Fruit fly (Drosophila melanogaster) whole organism, embryonic: ENCODE data around the gene CG32488.
A peak's percentile ranks its signal among the peaks of the same experiment; 100 is the strongest.

Experiments used
- Ada2b ChIP-seq: fragments of 200-800 bp; sonication (Bioruptor generic); IDR thresholded peaks from 2 replicates; pipeline ENCODE4 v1.3.6; 2022; ENCODE audit warnings: missing biosample characterization, missing genetic modification characterization
- CG10209 ChIP-seq: fragments of 200-800 bp; sonication (Bioruptor generic); optimal IDR thresholded peaks from 3 replicates; lab custom pipeline; 2017; ENCODE audit warnings: missing biosample characterization, mild to moderate bottlenecking, missing genetic modification characterization, missing genetic modification reagents
- CG11504 ChIP-seq: fragments of 200-800 bp; sonication (Bioruptor generic); optimal IDR thresholded peaks from 3 replicates; lab custom pipeline; 2019; ENCODE audit warnings: missing biosample characterization, mild to moderate bottlenecking, missing genetic modification characterization, moderate library complexity
- CG12744 ChIP-seq: fragments of 200-800 bp; sonication (Bioruptor generic); optimal IDR thresholded peaks from 2 replicates; lab custom pipeline; 2016; ENCODE audit warnings: missing biosample characterization, missing genetic modification characterization
- CG13894 ChIP-seq: fragments of 200-800 bp; sonication (Bioruptor generic); optimal IDR thresholded peaks from 3 replicates; lab custom pipeline; 2018; ENCODE audit warnings: missing biosample characterization, mild to moderate bottlenecking, missing genetic modification characterization, moderate library complexity
- CG14050 ChIP-seq: fragments of 200-800 bp; sonication (Bioruptor generic); IDR thresholded peaks from 3 replicates; pipeline ENCODE4 v1.3.6; 2022; ENCODE audit warnings: missing biosample characterization, missing genetic modification characterization
- CG14710 ChIP-seq: fragments of 200-800 bp; sonication (Bioruptor generic); optimal IDR thresholded peaks from 3 replicates; lab custom pipeline; 2019; ENCODE audit warnings: missing biosample characterization, mild to moderate bottlenecking, missing genetic modification characterization, moderate library complexity
- CG15601 ChIP-seq: fragments of 200-800 bp; sonication (Bioruptor generic); optimal IDR thresholded peaks from 3 replicates; lab custom pipeline; 2019; ENCODE audit warnings: missing biosample characterization, mild to moderate bottlenecking, missing genetic modification characterization, moderate library complexity
- CG18619 ChIP-seq: fragments of 200-800 bp; sonication (Bioruptor generic); optimal IDR thresholded peaks from 3 replicates; lab custom pipeline; 2017; ENCODE audit warnings: missing biosample characterization, mild to moderate bottlenecking, missing genetic modification characterization
- CG30020 ChIP-seq: fragments of 200-800 bp; optimal IDR thresholded peaks from 2 replicates; lab custom pipeline; 2019; ENCODE audit warnings: missing biosample characterization, mild to moderate bottlenecking, missing genetic modification characterization, moderate library complexity
- CG31388 ChIP-seq: fragments of 200-800 bp; sonication (Bioruptor generic); optimal IDR thresholded peaks from 2 replicates; lab custom pipeline; 2016; ENCODE audit warnings: missing biosample characterization, missing genetic modification characterization
- CG3163 ChIP-seq: fragments of 200-800 bp; sonication (Bioruptor generic); optimal IDR thresholded peaks from 3 replicates; lab custom pipeline; 2016; ENCODE audit warnings: missing biosample characterization, missing genetic modification characterization
- CG43689 ChIP-seq: fragments of 200-800 bp; sonication (Bioruptor generic); IDR thresholded peaks from 2 replicates; pipeline ENCODE4 v1.3.6; 2022; ENCODE audit warnings: missing biosample characterization, missing genetic modification characterization
- CG4707 ChIP-seq: fragments of 200-800 bp; sonication (Bioruptor generic); optimal IDR thresholded peaks from 2 replicates; lab custom pipeline; 2018; ENCODE audit warnings: missing biosample characterization, mild to moderate bottlenecking, missing genetic modification characterization, moderate library complexity
- CG7963 ChIP-seq: fragments of 200-800 bp; sonication (Bioruptor generic); IDR thresholded peaks from 3 replicates; pipeline ENCODE4 v1.3.6; 2022; ENCODE audit warnings: missing biosample characterization, missing genetic modification characterization; ENCODE audit not compliant: partially characterized antibody
- CG8290 ChIP-seq, 3 experiments: fragments of 200-800 bp; sonication (Bioruptor generic); optimal IDR thresholded peaks; 2 replicates each; lab custom pipeline; 2016 to 2019; ENCODE audit warnings: missing biosample characterization in 3 of 3, missing genetic modification characterization in 3 of 3, mild to moderate bottlenecking in 2 of 3, moderate library complexity in 1 of 3
- CG8765 ChIP-seq: fragments of 200-800 bp; sonication (Bioruptor generic); IDR thresholded peaks from 2 replicates; pipeline ENCODE4 v1.3.6; 2022; ENCODE audit warnings: missing biosample characterization, missing genetic modification characterization
- Dbx ChIP-seq: fragments of 200-800 bp; sonication (Bioruptor generic); IDR thresholded peaks from 3 replicates; pipeline ENCODE4 v1.3.6; 2022; ENCODE audit warnings: missing biosample characterization, missing genetic modification characterization
- Fer1 ChIP-seq: fragments of 200-800 bp; sonication (Bioruptor generic); optimal IDR thresholded peaks from 2 replicates; lab custom pipeline; 2017; ENCODE audit warnings: missing biosample characterization, mild to moderate bottlenecking, missing genetic modification characterization
- Gug ChIP-seq: fragments of 200-800 bp; sonication (Bioruptor generic); IDR thresholded peaks from 4 replicates; pipeline ENCODE4 v1.3.6; 2022; ENCODE audit warnings: missing biosample characterization, missing genetic modification characterization
- Hmr ChIP-seq: fragments of 200-800 bp; sonication (Bioruptor generic); optimal IDR thresholded peaks from 3 replicates; lab custom pipeline; 2017; ENCODE audit warnings: mild to moderate bottlenecking, missing biosample characterization, missing genetic modification reagents, missing genetic modification characterization
- MTF-1 ChIP-seq: fragments of 200-800 bp; sonication (Bioruptor generic); optimal IDR thresholded peaks from 2 replicates; lab custom pipeline; 2018; ENCODE audit warnings: missing biosample characterization, mild to moderate bottlenecking, missing genetic modification characterization, borderline replicate concordance
- Mad ChIP-seq: fragments of 200-800 bp; sonication (Bioruptor generic); optimal IDR thresholded peaks from 2 replicates; lab custom pipeline; 2016; ENCODE audit warnings: missing biosample characterization, missing genetic modification characterization
- Poxn ChIP-seq: fragments of 200-800 bp; sonication (Bioruptor generic); IDR thresholded peaks from 2 replicates; pipeline ENCODE4 v1.3.6; 2022; ENCODE audit warnings: missing biosample characterization, missing genetic modification characterization
- Ravus ChIP-seq: fragments of 200-800 bp; sonication (Bioruptor generic); IDR thresholded peaks from 2 replicates; pipeline ENCODE4 v1.3.6; 2022; ENCODE audit warnings: missing biosample characterization, missing genetic modification characterization
- Scr ChIP-seq: fragments of 200-800 bp; sonication (Bioruptor generic); IDR thresholded peaks from 2 replicates; pipeline ENCODE4 v1.3.6; 2022; ENCODE audit warnings: missing biosample characterization, missing genetic modification characterization; ENCODE audit not compliant: partially characterized antibody
- Six4 ChIP-seq: fragments of 200-800 bp; sonication (Bioruptor generic); optimal IDR thresholded peaks from 2 replicates; lab custom pipeline; 2016; ENCODE audit warnings: missing biosample characterization, missing genetic modification characterization
- Sry-δ ChIP-seq: fragments of 200-800 bp; sonication (Bioruptor generic); optimal IDR thresholded peaks from 2 replicates; lab custom pipeline; 2016; ENCODE audit warnings: missing biosample characterization, missing genetic modification characterization
- aop ChIP-seq: fragments of 200-800 bp; sonication (Bioruptor generic); IDR thresholded peaks from 2 replicates; pipeline ENCODE4 v1.3.6; 2022; ENCODE audit warnings: missing biosample characterization, missing genetic modification characterization
- bigmax ChIP-seq: fragments of 200-800 bp; sonication (Bioruptor generic); optimal IDR thresholded peaks from 2 replicates; lab custom pipeline; 2018; ENCODE audit warnings: missing biosample characterization, mild to moderate bottlenecking, missing genetic modification characterization
- btn ChIP-seq: fragments of 200-800 bp; sonication (Bioruptor generic); optimal IDR thresholded peaks from 2 replicates; lab custom pipeline; 2016; ENCODE audit warnings: missing biosample characterization, missing genetic modification characterization
- chinmo ChIP-seq: fragments of 200-800 bp; sonication (Bioruptor generic); IDR thresholded peaks from 4 replicates; pipeline ENCODE4 v1.3.6; 2022; ENCODE audit warnings: missing biosample characterization, missing genetic modification characterization; ENCODE audit not compliant: partially characterized antibody
- crol ChIP-seq: fragments of 200-800 bp; sonication (Bioruptor generic); IDR thresholded peaks from 2 replicates; pipeline ENCODE4 v1.3.6; 2022; ENCODE audit warnings: missing biosample characterization, missing genetic modification characterization
- danr ChIP-seq: fragments of 200-800 bp; sonication (Bioruptor generic); IDR thresholded peaks from 2 replicates; pipeline ENCODE4 v1.3.6; 2022; ENCODE audit warnings: missing biosample characterization, missing genetic modification characterization
- disco-r ChIP-seq: fragments of 200-800 bp; sonication (Bioruptor generic); optimal IDR thresholded peaks from 2 replicates; lab custom pipeline; 2016; ENCODE audit warnings: missing biosample characterization, missing genetic modification characterization
- dm ChIP-seq: fragments of 200-800 bp; sonication (Bioruptor generic); optimal IDR thresholded peaks from 3 replicates; lab custom pipeline; 2016; ENCODE audit warnings: missing biosample characterization, missing genetic modification characterization
- ewg ChIP-seq: fragments of 200-800 bp; sonication (Bioruptor generic); optimal IDR thresholded peaks from 3 replicates; lab custom pipeline; 2017; ENCODE audit warnings: mild to moderate bottlenecking, missing biosample characterization, missing genetic modification reagents, missing genetic modification characterization
- fd102C ChIP-seq: fragments of 200-800 bp; sonication (Bioruptor generic); optimal IDR thresholded peaks from 2 replicates; lab custom pipeline; 2018; ENCODE audit warnings: missing biosample characterization, mild to moderate bottlenecking, missing genetic modification characterization, moderate library complexity
- fd64A ChIP-seq: fragments of 200-800 bp; sonication (Bioruptor generic); optimal IDR thresholded peaks from 3 replicates; lab custom pipeline; 2018; ENCODE audit warnings: missing biosample characterization, mild to moderate bottlenecking, missing genetic modification characterization
- fd96Cb ChIP-seq: fragments of 200-800 bp; sonication (Bioruptor generic); optimal IDR thresholded peaks from 2 replicates; lab custom pipeline; 2018; ENCODE audit warnings: missing biosample characterization, mild to moderate bottlenecking, missing genetic modification characterization, moderate library complexity
- gce ChIP-seq: fragments of 200-800 bp; sonication (Bioruptor generic); IDR thresholded peaks from 3 replicates; pipeline ENCODE4 v1.3.6; 2022; ENCODE audit warnings: missing biosample characterization, missing genetic modification characterization
- grn ChIP-seq: fragments of 200-800 bp; sonication (Bioruptor generic); optimal IDR thresholded peaks from 3 replicates; lab custom pipeline; 2017; ENCODE audit warnings: missing biosample characterization, missing genetic modification characterization
- luna ChIP-seq: fragments of 200-800 bp; sonication (Bioruptor generic); optimal IDR thresholded peaks from 2 replicates; lab custom pipeline; 2016; ENCODE audit warnings: missing biosample characterization, missing genetic modification characterization
- nom ChIP-seq: fragments of 200-800 bp; sonication (Bioruptor generic); optimal IDR thresholded peaks from 2 replicates; lab custom pipeline; 2017; ENCODE audit warnings: missing biosample characterization, missing genetic modification characterization, mild to moderate bottlenecking, moderate library complexity, missing genetic modification reagents
- sqz ChIP-seq: fragments of 200-800 bp; sonication (Bioruptor generic); optimal IDR thresholded peaks from 3 replicates; lab custom pipeline; 2018; ENCODE audit warnings: missing biosample characterization, mild to moderate bottlenecking, missing genetic modification characterization
- tio ChIP-seq: fragments of 200-800 bp; sonication (Bioruptor generic); optimal IDR thresholded peaks from 2 replicates; lab custom pipeline; 2017; ENCODE audit warnings: missing biosample characterization, missing genetic modification characterization, inconsistent platforms
- trem ChIP-seq: fragments of 200-800 bp; optimal IDR thresholded peaks from 3 replicates; lab custom pipeline; 2019; ENCODE audit warnings: missing biosample characterization, mild to moderate bottlenecking, missing genetic modification characterization, moderate library complexity
- vfl ChIP-seq: fragments of 200-800 bp; sonication (Bioruptor generic); optimal IDR thresholded peaks from 2 replicates; lab custom pipeline; 2016; ENCODE audit warnings: missing biosample characterization, missing genetic modification characterization

CG32488 gene

dm6 chr3L:3046325-3047156 lies 30.7 kb upstream of the CG32488 start, which contains the start of the genes scramb2 and Sk2 (continued):
- TF ChIP-seq CG8290 (GFP tag; optimal IDR thresholded peaks at IDR 0.05; lab: Kevin White, UChicago): peak; percentile 82
- TF ChIP-seq CG8290 (tag; optimal IDR thresholded peaks at IDR 0.05; lab: Kevin White, UChicago): peak; percentile 80 to 93
- peak; percentile 91 for TF ChIP-seq CG14050
- TF ChIP-seq dm (GFP tag; lab: Kevin White, UChicago): peak; percentile 55
- TF ChIP-seq CG4707 (GFP tag; lab: Kevin White, UChicago): peak; percentile 91
- TF ChIP-seq nom (GFP tag; lab: Kevin White, UChicago): peak; percentile 96
- peak; percentile 41 for TF ChIP-seq bigmax (GFP tag; lab: Kevin White, UChicago)
- peak; percentile 77 for TF ChIP-seq btn
- peak; percentile 3 for TF ChIP-seq luna (GFP tag; lab: Kevin White, UChicago)
- peak; percentile 70 for TF ChIP-seq vfl
- TF ChIP-seq crol (GFP tag; lab: Robert Waterston, UW): peak; percentile 37; the same call in 1 of the 2 replicates
- peak; percentile 68 for TF ChIP-seq grn (GFP tag; lab: Kevin White, UChicago)
- TF ChIP-seq CG14710: peak; percentile 83
- TF ChIP-seq CG11504 (tag; lab: Kevin White, UChicago): peak; percentile 95
- peak; percentile 61 for TF ChIP-seq CG30020 (tag; lab: Kevin White, UChicago)
- TF ChIP-seq Dbx: peak; percentile 94
- peak; percentile 89 for TF ChIP-seq Six4 (GFP tag; lab: Kevin White, UChicago)
- peak; percentile 83 for TF ChIP-seq Poxn (GFP tag; lab: Robert Waterston, UW)
- peak; percentile 93 for TF ChIP-seq MTF-1 (GFP tag; lab: Kevin White, UChicago)
- TF ChIP-seq Fer1: peak; percentile 96
- peak; percentile 97 for TF ChIP-seq Ada2b (GFP tag; lab: Robert Waterston, UW)
- TF ChIP-seq Scr (GFP tag; lab: Robert Waterston, UW): no peak
- TF ChIP-seq trem (tag; lab: Kevin White, UChicago): peak; percentile 88
- peak; percentile 73 for TF ChIP-seq aop (GFP tag; lab: Robert Waterston, UW)
- TF ChIP-seq fd64A (GFP tag; lab: Kevin White, UChicago): peak; percentile 95
- peak; percentile 90 for TF ChIP-seq tio
- peak; percentile 85 for TF ChIP-seq CG8765 (GFP tag; lab: Robert Waterston, UW)
- peak; percentile 80 for TF ChIP-seq CG31388 (GFP tag; lab: Kevin White, UChicago)
- TF ChIP-seq Mad (GFP tag; lab: Kevin White, UChicago): peak; percentile 91
- TF ChIP-seq Ravus (GFP tag; lab: Robert Waterston, UW): peak; percentile 86
- TF ChIP-seq chinmo (GFP tag; lab: Robert Waterston, UW): no peak
- peak; percentile 92 for TF ChIP-seq gce (GFP tag; lab: Robert Waterston, UW)
- peak; percentile 77 for TF ChIP-seq CG43689 (GFP tag; lab: Robert Waterston, UW)
- peak; percentile 90 for TF ChIP-seq CG18619 (GFP tag; lab: Kevin White, UChicago)
- peak; percentile 95 for TF ChIP-seq CG10209 (GFP tag; lab: Kevin White, UChicago)
- peak; percentile 94 for TF ChIP-seq fd96Cb
- peak; percentile 95 for TF ChIP-seq sqz (GFP tag; lab: Kevin White, UChicago)
- peak; percentile 88 for TF ChIP-seq CG15601 (tag; lab: Kevin White, UChicago)
- no peak for TF ChIP-seq CG7963 (GFP tag; lab: Robert Waterston, UW)
- TF ChIP-seq Sry-δ (GFP tag; lab: Kevin White, UChicago): peak; percentile 43
- peak; percentile 89 for TF ChIP-seq Gug (GFP tag; lab: Robert Waterston, UW)
- peak; percentile 97 for TF ChIP-seq Hmr (GFP tag; lab: Kevin White, UChicago)
- peak; percentile 85 for TF ChIP-seq CG13894 (tag; lab: Kevin White, UChicago)
- TF ChIP-seq disco-r: peak; percentile 67
- peak; percentile 87 for TF ChIP-seq ewg (GFP tag; lab: Kevin White, UChicago)
- TF ChIP-seq fd102C (GFP tag; lab: Kevin White, UChicago): peak; percentile 80
- peak; percentile 72 for TF ChIP-seq CG12744 (GFP tag; lab: Kevin White, UChicago)
- TF ChIP-seq danr (GFP tag; lab: Robert Waterston, UW): peak; percentile 91
- peak; percentile 42 for TF ChIP-seq CG3163 (GFP tag; lab: Kevin White, UChicago)
